Worm (Caenorhabditis elegans): ENCODE measurements around the gene F42E11.3.
A peak's percentile ranks its signal among the peaks of the same experiment; 100 is the strongest.

The F42E11.3 gene

DNA sequence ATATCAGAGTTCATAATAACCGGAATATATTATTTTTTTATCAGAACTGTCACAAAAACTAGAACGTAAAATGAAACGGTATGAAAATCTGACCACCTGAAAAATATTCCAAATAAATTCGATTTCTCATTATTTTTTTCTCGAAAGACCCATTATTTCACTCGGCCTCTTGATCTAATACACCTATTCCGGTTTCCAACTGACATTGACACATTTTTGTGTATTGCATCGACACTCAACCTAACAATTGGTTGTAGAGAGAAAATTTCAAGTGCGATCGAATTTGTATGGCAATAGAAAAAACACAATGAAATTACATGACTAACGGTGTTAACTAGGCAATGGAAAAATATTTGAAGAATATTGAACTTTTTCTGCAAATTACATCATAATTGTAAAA is 10.5 kb upstream of the F42E11.3 start:
- TF ChIP-seq W03F9.2 (tag; optimal IDR thresholded peaks at IDR 0.05) = no peak
- TF ChIP-seq him-1 (tag; optimal IDR thresholded peaks at IDR 0.05) = no peak
- no peak for TF ChIP-seq dao-5 (tag; optimal IDR thresholded peaks at IDR 0.05)

ce11 chrX:11384534-11385441 is 9.4 kb upstream of the F42E11.3 start, which contains the start of the genes F08B12.11 and prmn-1:
Gene F08B12.11, plus strand, starts transcription at chrX:11385054.
Gene prmn-1, plus strand, starts transcription at chrX:11385084.
- TF ChIP-seq him-1 (tag; optimal IDR thresholded peaks at IDR 0.05) = no peak
- TF ChIP-seq W03F9.2 (tag; optimal IDR thresholded peaks at IDR 0.05) = no peak
- TF ChIP-seq dao-5 (tag; optimal IDR thresholded peaks at IDR 0.05) = no peak

ce11 chrX:11383359-11383758 is 8.0 kb upstream of the F42E11.3 start:
- no peak for TF ChIP-seq him-1 (tag; optimal IDR thresholded peaks at IDR 0.05)
- TF ChIP-seq W03F9.2 (tag; optimal IDR thresholded peaks at IDR 0.05) = no peak

DNA sequence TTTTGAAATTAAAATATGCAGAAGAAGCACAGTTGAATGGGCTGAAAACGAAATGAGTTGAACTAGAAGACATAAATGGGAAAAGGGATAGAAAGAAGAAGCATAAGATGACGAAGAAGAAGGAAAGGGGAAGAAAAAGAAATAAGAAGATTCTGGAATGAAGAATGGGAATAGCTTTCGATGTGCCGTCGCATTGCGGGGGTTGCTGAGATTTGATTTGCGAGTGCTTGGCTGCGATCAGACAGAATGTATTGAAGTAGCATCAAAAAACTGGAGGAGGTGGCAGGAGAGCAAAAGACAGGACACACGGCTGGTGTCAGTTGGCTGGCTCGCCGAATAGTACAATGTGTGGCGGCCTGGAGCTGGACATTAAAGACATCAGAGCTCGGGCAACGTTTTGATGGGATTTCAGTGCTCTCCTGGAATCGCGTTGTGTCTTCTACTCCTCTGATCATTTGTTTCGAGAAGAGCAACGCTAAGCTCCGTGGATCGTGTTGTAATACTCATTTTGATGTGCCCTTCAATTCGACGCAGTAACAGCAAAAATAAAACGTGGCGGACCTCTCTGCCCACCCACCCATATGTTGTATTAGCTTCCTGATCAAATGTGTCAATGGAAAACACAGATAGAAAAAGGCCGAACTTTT is 3.8 kb upstream of the F42E11.3 start:
- TF ChIP-seq him-1 (tag; optimal IDR thresholded peaks at IDR 0.05) (peak; percentile 8), W03F9.2 (tag; optimal IDR thresholded peaks at IDR 0.05) (no peak), dao-5 (tag; optimal IDR thresholded peaks at IDR 0.05) (no peak)

ce11 chrX:11377370-11377769 is 2.0 kb upstream of the F42E11.3 start, which contains the start of gene tni-1:
Gene tni-1, minus strand, starts transcription at chrX:11377470.
- TF ChIP-seq dao-5 (tag; optimal IDR thresholded peaks at IDR 0.05) (no peak), him-1 (tag; optimal IDR thresholded peaks at IDR 0.05) (no peak), W03F9.2 (tag; optimal IDR thresholded peaks at IDR 0.05) (no peak)

DNA sequence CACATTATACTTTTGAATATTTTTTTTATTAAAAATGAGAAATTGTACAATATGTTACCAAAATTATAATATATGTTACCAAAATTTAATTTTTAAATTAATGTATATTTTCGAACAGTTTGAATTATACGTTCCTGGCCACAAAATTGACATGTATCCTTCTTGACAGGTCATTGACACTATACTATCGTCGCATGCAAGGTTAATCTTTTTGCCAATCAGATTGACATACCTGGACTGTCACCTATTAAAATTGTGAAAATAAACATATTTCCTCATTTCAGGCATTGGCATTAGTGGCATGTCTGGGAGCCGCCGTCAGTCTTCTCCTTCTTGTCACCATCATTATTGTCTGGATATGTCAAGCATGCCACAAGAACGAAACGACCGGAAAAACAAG is 5.3 kb downstream of the F42E11.3 start:
- TF ChIP-seq W03F9.2 (tag; optimal IDR thresholded peaks at IDR 0.05) (no peak), him-1 (tag; optimal IDR thresholded peaks at IDR 0.05) (no peak), dao-5 (tag; optimal IDR thresholded peaks at IDR 0.05) (no peak)

- TF ChIP-seq him-1 (tag; optimal IDR thresholded peaks at IDR 0.05) (no peak), W03F9.2 (tag; optimal IDR thresholded peaks at IDR 0.05) (no peak), dao-5 (tag; optimal IDR thresholded peaks at IDR 0.05) (no peak)
Observed at ce11 chrX:11368845-11369244, 6.6 kb downstream of the F42E11.3 start.

DNA sequence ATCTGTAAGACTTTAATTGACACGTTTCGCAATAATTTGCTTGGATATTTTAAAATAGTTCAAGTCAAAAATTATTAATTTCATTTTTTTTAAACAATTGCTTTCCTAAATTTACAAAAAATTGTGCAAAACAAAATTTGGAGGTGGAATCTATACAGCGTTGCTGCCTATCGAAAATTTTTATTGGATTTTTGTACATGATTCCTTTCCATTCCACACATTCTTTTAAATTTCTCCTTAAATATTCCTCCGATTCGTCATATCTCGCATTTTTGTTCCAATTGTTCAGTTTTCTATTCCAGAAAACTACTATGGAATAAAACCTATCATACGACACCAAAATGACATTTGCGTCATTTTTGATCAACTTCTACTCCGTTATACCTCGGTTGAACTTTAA is 7.0 kb downstream of the F42E11.3 start, which contains the start of gene ttyh-1:
TSS of gene ttyh-1 (plus strand) at position 301 of the 400 bp plus-strand sequence.
- TF ChIP-seq dao-5 (tag; optimal IDR thresholded peaks at IDR 0.05) = no peak
- no peak for TF ChIP-seq him-1 (tag; optimal IDR thresholded peaks at IDR 0.05)
- TF ChIP-seq W03F9.2 (tag; optimal IDR thresholded peaks at IDR 0.05) = no peak

- TF ChIP-seq dao-5 (tag; optimal IDR thresholded peaks at IDR 0.05) = no peak
- TF ChIP-seq W03F9.2 (tag; optimal IDR thresholded peaks at IDR 0.05) = no peak
- no peak for TF ChIP-seq him-1 (tag; optimal IDR thresholded peaks at IDR 0.05)
Observed at ce11 chrX:11367640-11368039, 7.8 kb downstream of the F42E11.3 start.

DNA sequence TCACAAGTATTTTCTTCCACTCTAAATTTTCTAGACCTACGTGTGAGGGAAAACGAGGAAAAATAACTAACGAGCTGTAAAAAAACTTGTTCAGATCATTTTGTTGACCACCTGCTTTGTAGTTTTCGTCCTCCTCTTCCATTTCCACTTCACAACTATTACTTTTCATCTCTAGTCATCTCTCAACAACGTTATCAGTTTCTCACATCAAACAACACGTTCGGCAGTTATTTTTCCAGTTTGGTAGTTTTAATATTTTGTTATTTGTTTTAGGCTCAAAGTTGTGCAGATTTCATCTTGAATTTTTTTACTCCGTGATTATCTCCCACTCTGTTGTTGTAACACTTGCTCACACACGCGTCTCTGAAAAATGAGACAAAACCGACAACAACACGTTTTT is 8.3 kb downstream of the F42E11.3 start:
- TF ChIP-seq him-1 (tag; optimal IDR thresholded peaks at IDR 0.05) (no peak), dao-5 (tag; optimal IDR thresholded peaks at IDR 0.05) (no peak), W03F9.2 (tag; optimal IDR thresholded peaks at IDR 0.05) (no peak)

- TF ChIP-seq W03F9.2 (tag; optimal IDR thresholded peaks at IDR 0.05) (no peak), him-1 (tag; optimal IDR thresholded peaks at IDR 0.05) (no peak), dao-5 (tag; optimal IDR thresholded peaks at IDR 0.05) (no peak)
Observed at ce11 chrX:11365995-11366394, 9.4 kb downstream of the F42E11.3 start.

- TF ChIP-seq dao-5 (tag; optimal IDR thresholded peaks at IDR 0.05) = no peak
- no peak for TF ChIP-seq W03F9.2 (tag; optimal IDR thresholded peaks at IDR 0.05)
- TF ChIP-seq him-1 (tag; optimal IDR thresholded peaks at IDR 0.05) = no peak
Observed at ce11 chrX:11364914-11365313, 10.5 kb downstream of the F42E11.3 start.

ce11 chrX:11357516-11357915 is 17.9 kb downstream of the F42E11.3 start, which contains the start of gene pgp-4:
Gene pgp-4, plus strand, starts transcription at chrX:11357816.
- TF ChIP-seq W03F9.2 (tag; optimal IDR thresholded peaks at IDR 0.05) = no peak
- no peak for TF ChIP-seq dao-5 (tag; optimal IDR thresholded peaks at IDR 0.05)
- no peak for TF ChIP-seq him-1 (tag; optimal IDR thresholded peaks at IDR 0.05)

ce11 chrX:11355856-11356255 is 19.6 kb downstream of the F42E11.3 start:
- TF ChIP-seq W03F9.2 (tag; optimal IDR thresholded peaks at IDR 0.05) (no peak), dao-5 (tag; optimal IDR thresholded peaks at IDR 0.05) (no peak), him-1 (tag; optimal IDR thresholded peaks at IDR 0.05) (no peak)

Data from whole organism, L4/young adult.